Worm (Caenorhabditis elegans) whole organism, late embryonic: ENCODE measurements around the gene T11B7.5.

Experiments used
- F13H6.1 ChIP-seq: sonication (generic microtip); optimal IDR thresholded peaks from 2 replicates; lab custom pipeline; 2016; ENCODE audit warnings: missing genetic modification characterization, missing compliant biosample characterization
- ama-1 ChIP-seq: fragments of 150-350 bp; optimal IDR thresholded peaks from 2 replicates; lab custom pipeline; 2014
- dve-1 ChIP-seq: sonication (generic microtip); optimal IDR thresholded peaks from 2 replicates; lab custom pipeline; 2017; ENCODE audit warnings: antibody characterized with exemption, mild to moderate bottlenecking, missing genetic modification characterization, missing compliant biosample characterization
- fkh-10 ChIP-seq: fragments of 150-350 bp; optimal IDR thresholded peaks from 2 replicates; lab custom pipeline; 2014; ENCODE audit warnings: missing biosample characterization, missing genetic modification reagents, missing genetic modification characterization
- hlh-30 ChIP-seq: sonication (generic microtip); optimal IDR thresholded peaks from 2 replicates; lab custom pipeline; 2017; ENCODE audit warnings: antibody characterized with exemption, missing genetic modification characterization, missing compliant biosample characterization; ENCODE audit not compliant: insufficient read depth
- lin-11 ChIP-seq: fragments of 200-800 bp; sonication (Bioruptor generic); optimal IDR thresholded peaks from 2 replicates; lab custom pipeline; 2018; ENCODE audit warnings: mild to moderate bottlenecking, missing genetic modification characterization, missing compliant biosample characterization
- pqm-1 ChIP-seq: sonication (generic microtip); optimal IDR thresholded peaks from 2 replicates; lab custom pipeline; 2016; ENCODE audit warnings: missing genetic modification characterization, missing compliant biosample characterization
- sox-2 ChIP-seq: fragments of 200-800 bp; sonication (Bioruptor generic); IDR thresholded peaks from 2 replicates; pipeline ENCODE4 v1.3.6; 2022; ENCODE audit warnings: missing genetic modification reagents, missing genetic modification characterization, missing compliant biosample characterization
- tbx-2 ChIP-seq: sonication (generic microtip); optimal IDR thresholded peaks from 2 replicates; lab custom pipeline; 2016; ENCODE audit warnings: missing genetic modification characterization, missing compliant biosample characterization
- ttx-3 ChIP-seq: sonication (generic microtip); optimal IDR thresholded peaks from 2 replicates; lab custom pipeline; 2016; ENCODE audit warnings: missing genetic modification reagents, missing genetic modification characterization, missing compliant biosample characterization
- unc-86 ChIP-seq: sonication (generic microtip); optimal IDR thresholded peaks from 2 replicates; lab custom pipeline; 2016; ENCODE audit warnings: missing genetic modification characterization, missing compliant biosample characterization

- TF ChIP-seq ama-1 (no peak), hlh-30 (tag; lab: Kevin White, UChicago) (no peak), unc-86 (tag; lab: Kevin White, UChicago) (no peak), F13H6.1 (no peak), ttx-3 (tag; lab: Kevin White, UChicago) (no peak), tbx-2 (tag; lab: Kevin White, UChicago) (no peak), lin-11 (tag; lab: Kevin White, UChicago) (no peak), dve-1 (tag; lab: Kevin White, UChicago) (no peak), sox-2 (GFP tag; lab: Robert Waterston, UW) (no peak), pqm-1 (tag; lab: Kevin White, UChicago) (no peak), fkh-10 (GFP tag; lab: Kevin White, UChicago) (no peak)
Observed at ce11 chrIV:8867562-8867961, 11.7 kb upstream of the T11B7.5 start.
